Worm (Caenorhabditis elegans) whole organism, early embryonic: ENCODE results near the gene F40G9.7.

ENCODE experiments used
- B0310.2 ChIP-seq: sonication (generic microtip); optimal IDR thresholded peaks from 2 replicates; lab custom pipeline; 2016; ENCODE audit warnings: mild to moderate bottlenecking, missing genetic modification characterization, missing compliant biosample characterization
- F13C5.2 ChIP-seq: sonication (generic microtip); optimal IDR thresholded peaks from 2 replicates; lab custom pipeline; 2017; ENCODE audit warnings: mild to moderate bottlenecking, missing genetic modification characterization, inconsistent platforms, missing compliant biosample characterization
- aly-1 ChIP-seq: sonication (generic microtip); optimal IDR thresholded peaks from 2 replicates; lab custom pipeline; 2016; ENCODE audit warnings: missing genetic modification characterization, missing compliant biosample characterization
- ama-1 ChIP-seq: fragments of 150-350 bp; optimal IDR thresholded peaks from 2 replicates; lab custom pipeline; 2014
- ceh-13 ChIP-seq: fragments of 200-800 bp; sonication (Bioruptor generic); optimal IDR thresholded peaks from 2 replicates; lab custom pipeline; 2018; ENCODE audit warnings: mild to moderate bottlenecking, missing genetic modification characterization, missing compliant biosample characterization
- ceh-36 ChIP-seq: sonication (generic microtip); optimal IDR thresholded peaks from 2 replicates; lab custom pipeline; 2016; ENCODE audit warnings: missing genetic modification characterization, inconsistent platforms, missing compliant biosample characterization
- ets-7 ChIP-seq: sonication (generic microtip); optimal IDR thresholded peaks from 2 replicates; lab custom pipeline; 2016; ENCODE audit warnings: missing genotype, missing genetic modification characterization, missing compliant biosample characterization
- hmbx-1 ChIP-seq: sonication (generic microtip); optimal IDR thresholded peaks from 2 replicates; lab custom pipeline; 2016; ENCODE audit warnings: mild to moderate bottlenecking, missing genetic modification characterization, missing compliant biosample characterization
- hmg-4 ChIP-seq: fragments of 200-800 bp; sonication (Bioruptor generic); optimal IDR thresholded peaks from 2 replicates; lab custom pipeline; 2018; ENCODE audit warnings: mild to moderate bottlenecking, missing genetic modification characterization, missing compliant biosample characterization
- hnd-1 ChIP-seq: sonication (generic microtip); optimal IDR thresholded peaks from 2 replicates; lab custom pipeline; 2016; ENCODE audit warnings: missing genetic modification characterization, missing compliant biosample characterization
- pes-1 ChIP-seq: fragments of 200-800 bp; sonication (Bioruptor generic); IDR thresholded peaks from 2 replicates; pipeline ENCODE4 v1.3.6; 2022; ENCODE audit warnings: missing genetic modification reagents, missing genetic modification characterization, missing compliant biosample characterization
- scrt-1 ChIP-seq: fragments of 200-800 bp; sonication (Bioruptor generic); IDR thresholded peaks from 2 replicates; pipeline ENCODE4 v1.3.6; 2022; ENCODE audit warnings: missing genetic modification characterization, missing compliant biosample characterization
- sea-1 ChIP-seq: fragments of 200-800 bp; sonication (Bioruptor generic); conservative IDR thresholded peaks from 2 replicates; pipeline ENCODE4 v1.3.6; 2022; ENCODE audit warnings: missing genetic modification characterization, missing compliant biosample characterization
- tbx-11 ChIP-seq: fragments of 200-800 bp; sonication (Bioruptor generic); IDR thresholded peaks from 2 replicates; pipeline ENCODE4 v1.3.6; 2022; ENCODE audit warnings: missing genetic modification characterization, missing compliant biosample characterization
- tbx-37 ChIP-seq: fragments of 200-800 bp; sonication (Bioruptor generic); conservative IDR thresholded peaks from 2 replicates; pipeline ENCODE4 v1.3.6; 2022; ENCODE audit warnings: missing genetic modification reagents, missing genetic modification characterization, missing compliant biosample characterization
- tra-4 ChIP-seq: sonication (generic microtip); optimal IDR thresholded peaks from 2 replicates; lab custom pipeline; 2017; ENCODE audit warnings: missing genetic modification characterization, missing compliant biosample characterization

Gene F40G9.7

DNA sequence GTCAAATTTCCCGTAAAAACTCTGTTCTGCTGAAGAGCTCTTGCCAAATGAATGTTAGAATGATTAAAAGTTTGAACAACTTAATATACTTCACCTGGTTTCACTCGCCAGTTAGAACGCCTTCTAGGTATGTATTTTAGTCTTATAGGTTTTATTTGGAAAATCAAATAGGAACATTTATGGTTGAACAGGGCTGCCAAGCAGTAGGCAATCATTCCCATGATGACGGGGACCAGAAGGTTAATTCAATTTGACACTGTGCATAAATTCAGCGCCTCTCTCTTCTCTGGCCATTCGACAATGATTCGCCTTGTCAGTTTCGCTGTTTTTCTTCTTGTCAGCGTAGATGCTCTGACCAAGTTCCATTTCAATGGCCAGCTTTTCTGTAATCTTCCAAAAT, 16.6 kb downstream of the F40G9.7 start, which contains the start of gene F40G9.15:
F40G9.15 (plus strand) TSS at position 301 of the 400 bp plus-strand sequence.
- TF ChIP-seq aly-1 (tag; lab: Kevin White, UChicago) (no peak), hmg-4 (GFP tag; lab: Kevin White, UChicago) (no peak), ceh-13 (GFP tag; lab: Kevin White, UChicago) (peak; percentile 12)

DNA sequence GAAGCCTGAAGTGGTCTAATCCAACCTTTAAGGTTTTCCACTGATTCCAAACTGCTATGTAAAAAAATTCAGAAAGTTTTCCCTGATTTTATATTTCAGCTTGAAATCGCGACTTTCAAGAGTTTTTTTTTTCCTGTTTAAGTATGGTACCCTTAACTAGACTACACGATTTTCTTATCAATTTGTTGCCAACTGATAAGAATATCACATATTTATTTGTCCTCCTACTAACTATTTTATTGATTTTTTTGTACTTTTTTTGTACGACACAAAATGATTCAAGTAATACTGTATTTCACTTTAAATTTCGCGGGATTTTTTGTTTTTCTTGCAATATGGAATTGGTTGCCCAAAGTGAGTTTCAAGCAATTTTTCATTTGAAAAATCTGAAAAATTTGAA, 17.6 kb downstream of the F40G9.7 start:
- no peak for TF ChIP-seq hmbx-1
- no peak for TF ChIP-seq ets-7
- no peak for TF ChIP-seq tra-4
- TF ChIP-seq pes-1 (GFP tag; lab: Robert Waterston, UW), result no peak
- no peak for TF ChIP-seq ceh-13 (GFP tag; lab: Kevin White, UChicago)
- no peak for TF ChIP-seq tbx-37 (GFP tag; lab: Robert Waterston, UW)

- TF ChIP-seq scrt-1 (GFP tag; lab: Robert Waterston, UW) (no peak), B0310.2 (tag; lab: Kevin White, UChicago) (no peak), hnd-1 (tag; lab: Kevin White, UChicago) (no peak), tbx-37 (GFP tag; lab: Robert Waterston, UW) (no peak)
These were observed 18.8 kb downstream of the F40G9.7 start for ce11 chrIII:184335-184734.

DNA sequence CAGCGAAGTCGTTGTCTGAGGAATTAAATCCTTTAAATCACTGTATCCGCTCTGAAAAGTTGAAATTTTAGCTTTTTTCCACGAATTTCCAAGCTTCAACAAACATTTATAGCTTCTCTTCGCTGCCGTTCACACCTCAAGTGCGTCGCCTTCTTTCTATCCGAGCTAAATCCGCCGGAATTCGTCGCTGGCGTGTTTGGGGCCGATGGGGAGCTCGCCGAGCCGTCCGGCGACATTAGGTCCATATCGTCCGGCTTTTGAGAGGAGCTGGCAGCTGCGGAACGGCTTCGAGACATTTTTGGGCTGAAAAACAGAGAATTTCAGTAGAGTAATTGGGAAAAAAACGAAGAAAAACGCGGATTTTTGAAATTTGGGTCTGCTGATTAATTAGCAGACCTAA, 22.3 kb downstream of the F40G9.7 start, which contains the start of gene mxl-2:
mxl-2 (minus strand) TSS at position 303 of the 400 bp plus-strand sequence.
- TF ChIP-seq F13C5.2 (tag; lab: Kevin White, UChicago) (no peak), B0310.2 (tag; lab: Kevin White, UChicago) (no peak)

ce11 chrIII:188426-188888, 23.0 kb downstream of the F40G9.7 start, which contains the start of gene ubc-20:
TSS of gene ubc-20 (plus strand) at chrIII:188838.
- TF ChIP-seq pes-1 (GFP tag; lab: Robert Waterston, UW) (no peak), tra-4 (no peak), ama-1 (lab: Kevin White, UChicago) (no peak), sea-1 (GFP tag; lab: Robert Waterston, UW) (no peak), scrt-1 (GFP tag; lab: Robert Waterston, UW) (no peak), aly-1 (tag; lab: Kevin White, UChicago) (no peak)

ce11 chrIII:189280-189679, 23.8 kb downstream of the F40G9.7 start:
- TF ChIP-seq F13C5.2 (tag; lab: Kevin White, UChicago) (no peak), ets-7 (no peak), hmbx-1 (no peak), ceh-13 (GFP tag; lab: Kevin White, UChicago) (no peak), ama-1 (lab: Kevin White, UChicago) (no peak), tbx-37 (GFP tag; lab: Robert Waterston, UW) (no peak), aly-1 (tag; lab: Kevin White, UChicago) (no peak), tbx-11 (GFP tag; lab: Robert Waterston, UW) (no peak), tra-4 (no peak)

DNA sequence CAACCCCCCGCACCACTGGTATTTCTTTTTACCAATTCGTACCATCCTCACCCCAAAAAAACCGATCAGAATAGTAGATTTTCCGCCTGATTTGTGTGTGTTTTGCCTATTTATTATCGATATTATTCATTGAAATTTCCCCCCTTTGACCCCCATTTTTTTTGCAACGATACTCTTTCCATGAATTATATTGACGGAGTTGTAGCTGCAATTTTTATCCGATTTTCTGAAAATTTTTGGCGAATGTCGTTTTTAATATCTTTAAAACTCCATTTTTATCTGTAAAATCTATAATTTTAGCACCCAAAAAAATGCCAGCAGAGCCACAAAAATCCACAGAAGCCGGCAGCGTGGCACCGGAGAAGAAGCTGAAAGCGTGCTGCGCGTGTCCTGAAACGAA, 25.2 kb downstream of the F40G9.7 start, which contains the start of gene cox-17:
cox-17 (plus strand) TSS at position 301 of the 400 bp plus-strand sequence.
- TF ChIP-seq ama-1 (lab: Kevin White, UChicago) (no peak), scrt-1 (GFP tag; lab: Robert Waterston, UW) (no peak), tbx-11 (GFP tag; lab: Robert Waterston, UW) (no peak), ets-7 (no peak)

- TF ChIP-seq ama-1 (lab: Kevin White, UChicago) (no peak), ceh-36 (tag; lab: Kevin White, UChicago) (no peak), hnd-1 (tag; lab: Kevin White, UChicago) (no peak), F13C5.2 (tag; lab: Kevin White, UChicago) (no peak), aly-1 (tag; lab: Kevin White, UChicago) (no peak), B0310.2 (tag; lab: Kevin White, UChicago) (no peak), ceh-13 (GFP tag; lab: Kevin White, UChicago) (no peak), hmg-4 (GFP tag; lab: Kevin White, UChicago) (no peak), pes-1 (GFP tag; lab: Robert Waterston, UW) (no peak), tbx-37 (GFP tag; lab: Robert Waterston, UW) (no peak)
These were observed 26.3 kb downstream of the F40G9.7 start, which contains the start of gene sec-20 for ce11 chrIII:191803-192202. TSS of gene sec-20 (plus strand) at chrIII:192103.

- TF ChIP-seq aly-1 (tag; lab: Kevin White, UChicago), result no peak
- TF ChIP-seq hnd-1 (tag; lab: Kevin White, UChicago), result no peak
- no peak for TF ChIP-seq ceh-13 (GFP tag; lab: Kevin White, UChicago)
- TF ChIP-seq ets-7, result no peak
- no peak for TF ChIP-seq tbx-11 (GFP tag; lab: Robert Waterston, UW)
- no peak for TF ChIP-seq sea-1 (GFP tag; lab: Robert Waterston, UW)
- TF ChIP-seq tbx-37 (GFP tag; lab: Robert Waterston, UW), result no peak
- TF ChIP-seq ama-1 (lab: Kevin White, UChicago), result no peak
These were observed 28.7 kb downstream of the F40G9.7 start, which contains the start of gene F40G9.17 for ce11 chrIII:194160-194559. TSS of gene F40G9.17 (plus strand) at chrIII:194460.
